Fruit fly (Drosophila melanogaster) whole organism, embryonic: ENCODE results near the gene Pc.

Experiments used
- Antp ChIP-seq: fragments of 200-800 bp; sonication (Bioruptor generic); optimal IDR thresholded peaks from 3 replicates; lab custom pipeline; 2016; ENCODE audit warnings: missing biosample characterization, missing genetic modification characterization
- C15 ChIP-seq: fragments of 200-800 bp; sonication (Bioruptor generic); IDR thresholded peaks from 3 replicates; pipeline ENCODE4 v1.3.6; 2022; ENCODE audit warnings: missing biosample characterization, missing genetic modification characterization
- CG10543 ChIP-seq: fragments of 200-800 bp; sonication (Bioruptor generic); optimal IDR thresholded peaks from 3 replicates; lab custom pipeline; 2017; ENCODE audit warnings: missing biosample characterization, mild to moderate bottlenecking, missing genetic modification characterization, moderate library complexity
- CG11560 ChIP-seq: fragments of 200-800 bp; sonication (Bioruptor generic); IDR thresholded peaks from 3 replicates; pipeline ENCODE4 v1.3.6; 2022; ENCODE audit warnings: missing biosample characterization, missing genetic modification characterization
- CG11695 ChIP-seq: fragments of 200-800 bp; sonication (Bioruptor generic); IDR thresholded peaks from 3 replicates; pipeline ENCODE4 v1.3.6; 2022; ENCODE audit warnings: missing biosample characterization, missing genetic modification characterization
- CG14965 ChIP-seq: fragments of 200-800 bp; sonication (Bioruptor generic); optimal IDR thresholded peaks from 2 replicates; lab custom pipeline; 2016; ENCODE audit warnings: missing biosample characterization, missing genetic modification characterization, borderline replicate concordance
- CG15696 ChIP-seq: fragments of 200-800 bp; sonication (Bioruptor generic); optimal IDR thresholded peaks from 2 replicates; lab custom pipeline; 2019; ENCODE audit warnings: missing biosample characterization, mild to moderate bottlenecking, missing genetic modification characterization, moderate library complexity
- CG17359 ChIP-seq: fragments of 200-800 bp; sonication (Bioruptor generic); optimal IDR thresholded peaks from 3 replicates; lab custom pipeline; 2018; ENCODE audit warnings: missing biosample characterization, mild to moderate bottlenecking, missing genetic modification characterization, moderate library complexity
- CG30020 ChIP-seq: fragments of 200-800 bp; optimal IDR thresholded peaks from 2 replicates; lab custom pipeline; 2019; ENCODE audit warnings: missing biosample characterization, mild to moderate bottlenecking, missing genetic modification characterization, moderate library complexity
- CG5953 ChIP-seq: fragments of 200-800 bp; sonication (Bioruptor generic); IDR thresholded peaks from 2 replicates; pipeline ENCODE4 v1.3.6; 2022; ENCODE audit warnings: missing biosample characterization, missing genetic modification characterization
- CG7745 ChIP-seq: fragments of 200-800 bp; sonication (Bioruptor generic); optimal IDR thresholded peaks from 2 replicates; lab custom pipeline; 2018; ENCODE audit warnings: missing biosample characterization, mild to moderate bottlenecking, missing genetic modification characterization, moderate library complexity
- CG7963 ChIP-seq: fragments of 200-800 bp; sonication (Bioruptor generic); IDR thresholded peaks from 3 replicates; pipeline ENCODE4 v1.3.6; 2022; ENCODE audit warnings: missing biosample characterization, missing genetic modification characterization; ENCODE audit not compliant: partially characterized antibody
- CG9797 ChIP-seq: fragments of 200-800 bp; sonication (Bioruptor generic); optimal IDR thresholded peaks from 3 replicates; lab custom pipeline; 2018; ENCODE audit warnings: missing biosample characterization, mild to moderate bottlenecking, missing genetic modification characterization
- Camta ChIP-seq: fragments of 200-800 bp; sonication (Bioruptor generic); optimal IDR thresholded peaks from 2 replicates; lab custom pipeline; 2016; ENCODE audit warnings: missing biosample characterization, missing genetic modification characterization
- CrebB ChIP-seq: fragments of 200-800 bp; sonication (Bioruptor generic); optimal IDR thresholded peaks from 3 replicates; lab custom pipeline; 2018; ENCODE audit warnings: missing biosample characterization, mild to moderate bottlenecking, missing genetic modification characterization
- Dip2 ChIP-seq: fragments of 200-800 bp; sonication (Bioruptor generic); IDR thresholded peaks from 2 replicates; pipeline ENCODE4 v1.3.6; 2022; ENCODE audit warnings: missing biosample characterization, missing genetic modification characterization
- Ets65A ChIP-seq: fragments of 200-800 bp; sonication (Bioruptor generic); peaks from one replicate; lab custom pipeline; 2016; ENCODE audit warnings: missing biosample characterization, missing genetic modification characterization
- Ets97D ChIP-seq: fragments of 200-800 bp; sonication (Bioruptor generic); optimal IDR thresholded peaks from 3 replicates; lab custom pipeline; 2016; ENCODE audit warnings: missing biosample characterization, missing genetic modification characterization
- HLH4C ChIP-seq: fragments of 200-800 bp; sonication (Bioruptor generic); IDR thresholded peaks from 3 replicates; pipeline ENCODE4 v1.3.6; 2022; ENCODE audit warnings: missing biosample characterization, missing genetic modification characterization; ENCODE audit not compliant: partially characterized antibody
- Lhr ChIP-seq: fragments of 200-800 bp; sonication (Bioruptor generic); optimal IDR thresholded peaks from 3 replicates; lab custom pipeline; 2017; ENCODE audit warnings: mild to moderate bottlenecking, missing biosample characterization, missing genetic modification reagents, missing genetic modification characterization
- Oaz ChIP-seq: fragments of 200-800 bp; sonication (Bioruptor generic); IDR thresholded peaks from 2 replicates; pipeline ENCODE4 v1.3.6; 2022; ENCODE audit warnings: missing biosample characterization, missing genetic modification characterization
- Pdp1 ChIP-seq, 2 experiments: fragments of 200-800 bp; sonication (Bioruptor generic); optimal IDR thresholded peaks; 3 replicates each; lab custom pipeline; 2016; ENCODE audit warnings: missing biosample characterization in 2 of 2, missing genetic modification characterization in 2 of 2, mild to moderate bottlenecking in 1 of 2, moderate library complexity in 1 of 2
- Poxn ChIP-seq: fragments of 200-800 bp; sonication (Bioruptor generic); IDR thresholded peaks from 2 replicates; pipeline ENCODE4 v1.3.6; 2022; ENCODE audit warnings: missing biosample characterization, missing genetic modification characterization
- Vsx1 ChIP-seq: fragments of 200-800 bp; sonication (Bioruptor generic); optimal IDR thresholded peaks from 2 replicates; lab custom pipeline; 2017; ENCODE audit warnings: missing biosample characterization, mild to moderate bottlenecking, missing genetic modification characterization, missing genetic modification reagents
- ac ChIP-seq: fragments of 200-800 bp; sonication (Bioruptor generic); optimal IDR thresholded peaks from 3 replicates; lab custom pipeline; 2017; ENCODE audit warnings: missing biosample characterization, mild to moderate bottlenecking, missing genetic modification characterization
- bsh ChIP-seq, 2 experiments: fragments of 200-800 bp; sonication (Bioruptor generic); optimal IDR thresholded peaks; 2 replicates each; lab custom pipeline; 2017 to 2018; ENCODE audit warnings: mild to moderate bottlenecking in 2 of 2, missing biosample characterization in 2 of 2, missing genetic modification characterization in 2 of 2, moderate library complexity in 1 of 2
- cas ChIP-seq: fragments of 200-800 bp; sonication (Bioruptor generic); IDR thresholded peaks from 2 replicates; pipeline ENCODE4 v1.3.6; 2022; ENCODE audit warnings: missing biosample characterization, missing genetic modification characterization
- chinmo ChIP-seq: fragments of 200-800 bp; sonication (Bioruptor generic); IDR thresholded peaks from 4 replicates; pipeline ENCODE4 v1.3.6; 2022; ENCODE audit warnings: missing biosample characterization, missing genetic modification characterization; ENCODE audit not compliant: partially characterized antibody
- corto ChIP-seq: fragments of 200-800 bp; sonication (Bioruptor generic); optimal IDR thresholded peaks from 2 replicates; lab custom pipeline; 2016; ENCODE audit warnings: missing biosample characterization, mild to moderate bottlenecking, missing genetic modification characterization, moderate library complexity
- cwo ChIP-seq: fragments of 200-800 bp; sonication (Bioruptor generic); optimal IDR thresholded peaks from 3 replicates; lab custom pipeline; 2017; ENCODE audit warnings: missing biosample characterization, missing genetic modification characterization, mild to moderate bottlenecking, moderate library complexity, missing genetic modification reagents
- ewg ChIP-seq: fragments of 200-800 bp; sonication (Bioruptor generic); optimal IDR thresholded peaks from 3 replicates; lab custom pipeline; 2017; ENCODE audit warnings: mild to moderate bottlenecking, missing biosample characterization, missing genetic modification reagents, missing genetic modification characterization
- fd96Cb ChIP-seq: fragments of 200-800 bp; sonication (Bioruptor generic); optimal IDR thresholded peaks from 2 replicates; lab custom pipeline; 2018; ENCODE audit warnings: missing biosample characterization, mild to moderate bottlenecking, missing genetic modification characterization, moderate library complexity
- fu2 ChIP-seq: fragments of 200-800 bp; sonication (Bioruptor generic); optimal IDR thresholded peaks from 2 replicates; lab custom pipeline; 2016; ENCODE audit warnings: missing biosample characterization, missing genetic modification characterization
- insv ChIP-seq, 2 experiments: fragments of 200-800 bp; sonication (Bioruptor generic); optimal IDR thresholded peaks; 3 replicates each; lab custom pipeline; 2016 to 2018; ENCODE audit warnings: missing biosample characterization in 2 of 2, missing genetic modification characterization in 2 of 2
- kay ChIP-seq: fragments of 200-800 bp; sonication (Bioruptor generic); optimal IDR thresholded peaks from 2 replicates; lab custom pipeline; 2016; ENCODE audit warnings: missing biosample characterization, missing genetic modification characterization
- nerfin-1 ChIP-seq: fragments of 200-800 bp; sonication (Bioruptor generic); optimal IDR thresholded peaks from 3 replicates; lab custom pipeline; 2019; ENCODE audit warnings: missing biosample characterization, mild to moderate bottlenecking, missing genetic modification characterization, moderate library complexity
- nerfin-2 ChIP-seq: fragments of 200-800 bp; sonication (Bioruptor generic); IDR thresholded peaks from 2 replicates; pipeline ENCODE4 v1.3.6; 2022; ENCODE audit warnings: missing biosample characterization, missing genetic modification characterization; ENCODE audit not compliant: partially characterized antibody
- oc ChIP-seq: fragments of 200-800 bp; sonication (Bioruptor generic); optimal IDR thresholded peaks from 2 replicates; lab custom pipeline; 2018; ENCODE audit warnings: missing biosample characterization, mild to moderate bottlenecking, missing genetic modification characterization, moderate library complexity
- org-1 ChIP-seq: fragments of 200-800 bp; sonication (Bioruptor generic); optimal IDR thresholded peaks from 2 replicates; lab custom pipeline; 2017; ENCODE audit warnings: missing biosample characterization, missing genetic modification characterization
- pros ChIP-seq: fragments of 200-800 bp; sonication (Bioruptor generic); optimal IDR thresholded peaks from 3 replicates; lab custom pipeline; 2019; ENCODE audit warnings: missing biosample characterization, mild to moderate bottlenecking, missing genetic modification characterization, moderate library complexity
- ranshi ChIP-seq: fragments of 200-800 bp; sonication (Bioruptor generic); IDR thresholded peaks from 2 replicates; pipeline ENCODE4 v1.3.6; 2022; ENCODE audit warnings: missing biosample characterization, missing genetic modification characterization
- sc ChIP-seq, 3 experiments: fragments of >200 bp in 2 of 3; fragments of 200-800 bp in 1 of 3; sonication (Bioruptor generic) in 1 of 3; optimal IDR thresholded peaks; 2 replicates in 2 of 3; 3 replicates in 1 of 3; lab custom pipeline; 2017; ENCODE audit warnings: mild to moderate bottlenecking in 1 of 3, missing biosample characterization in 1 of 3, missing genetic modification characterization in 1 of 3, missing genetic modification reagents in 1 of 3
- sd ChIP-seq: fragments of 200-800 bp; sonication (Bioruptor generic); optimal IDR thresholded peaks from 3 replicates; lab custom pipeline; 2018; ENCODE audit warnings: missing biosample characterization, mild to moderate bottlenecking, missing genetic modification characterization, moderate library complexity
- sens ChIP-seq: fragments of 200-800 bp; sonication (Bioruptor generic); peaks from one replicate; lab custom pipeline; 2016; ENCODE audit warnings: missing biosample characterization, missing genetic modification characterization
- slbo ChIP-seq: fragments of 200-800 bp; sonication (Bioruptor generic); IDR thresholded peaks from 2 replicates; pipeline ENCODE4 v1.3.6; 2022; ENCODE audit warnings: missing biosample characterization, missing genetic modification characterization
- stc ChIP-seq: fragments of 200-800 bp; sonication (Bioruptor generic); IDR thresholded peaks from 2 replicates; pipeline ENCODE4 v1.3.6; 2022; ENCODE audit warnings: missing biosample characterization, missing genetic modification characterization
- tio ChIP-seq: fragments of 200-800 bp; sonication (Bioruptor generic); optimal IDR thresholded peaks from 2 replicates; lab custom pipeline; 2017; ENCODE audit warnings: missing biosample characterization, missing genetic modification characterization, inconsistent platforms

Gene Pc

DNA sequence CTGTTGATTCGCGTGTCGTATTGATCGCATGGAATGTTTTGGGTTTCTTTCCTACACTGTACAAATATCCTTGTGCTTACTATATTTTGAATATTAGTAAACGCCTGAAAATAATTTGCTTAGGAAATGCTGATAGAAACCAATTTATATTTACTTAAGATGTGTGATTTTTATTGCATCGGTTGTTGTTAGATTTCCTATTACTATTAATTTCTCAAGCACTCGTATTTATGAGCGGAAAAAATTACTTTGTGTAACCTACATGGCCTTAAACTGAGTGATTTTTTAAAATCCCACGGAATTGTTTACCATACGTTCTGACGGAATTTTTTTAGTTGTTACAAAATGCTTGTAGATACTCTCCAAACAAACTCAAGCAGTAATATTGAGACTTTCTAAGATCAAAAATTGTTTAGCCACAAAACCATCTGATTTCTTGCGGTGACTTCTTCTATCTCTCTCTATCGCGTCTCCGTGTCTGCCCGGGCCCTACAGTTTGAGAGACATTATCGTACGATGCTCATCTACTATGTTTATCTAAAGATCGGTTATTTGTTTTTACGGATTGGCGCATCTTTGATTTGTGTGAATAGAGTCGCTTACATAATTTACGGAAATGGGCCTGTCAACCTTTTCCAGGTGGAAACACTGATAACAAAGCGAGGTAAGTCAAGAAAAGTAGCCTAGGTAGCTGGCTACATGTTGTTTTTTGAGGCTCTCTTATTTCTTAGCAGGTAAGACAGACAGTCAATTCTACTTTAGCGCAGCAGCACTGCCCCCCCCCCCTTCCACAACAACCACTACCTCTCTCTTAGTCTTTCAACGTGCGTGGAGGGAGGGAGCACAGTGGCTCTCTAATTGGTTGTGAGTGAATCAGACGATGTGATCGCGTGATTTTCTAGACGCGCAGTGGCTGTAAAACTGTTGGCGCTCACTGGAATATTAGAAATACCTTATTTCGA, 41.2 kb downstream of the Pc start (continued):
- TF ChIP-seq CG10543 (GFP tag; lab: Kevin White, UChicago) = peak; percentile 42
- no peak for TF ChIP-seq nerfin-2 (GFP tag; lab: Robert Waterston, UW)
- peak; percentile 41 for TF ChIP-seq nerfin-1 (tag; lab: Kevin White, UChicago)
- TF ChIP-seq CG11695 (GFP tag; lab: Robert Waterston, UW) = peak; percentile 64; the same call in 2 of the 3 replicates
- no peak for TF ChIP-seq HLH4C
- no peak for TF ChIP-seq cas
- peak; percentile 4 to 31 for TF ChIP-seq insv (GFP tag; optimal IDR thresholded peaks at IDR 0.05; lab: Kevin White, UChicago)
- peak; percentile 40 for TF ChIP-seq fu2 (GFP tag; lab: Kevin White, UChicago)
- TF ChIP-seq pros (GFP tag; lab: Kevin White, UChicago) = peak; percentile 95
- TF ChIP-seq chinmo (GFP tag; lab: Robert Waterston, UW) = 0 out of 4 replicates have a peak, but pooled peaks have one; percentile 39
- TF ChIP-seq CG11560 (tag; lab: Robert Waterston, UW) = no peak
- no peak for TF ChIP-seq Dip2
- TF ChIP-seq ac = peak; percentile 51
- peak; percentile 63 for TF ChIP-seq tio
- TF ChIP-seq CG30020 (tag; lab: Kevin White, UChicago) = peak; percentile 21
- TF ChIP-seq ranshi (GFP tag; lab: Robert Waterston, UW) = no peak
- TF ChIP-seq stc = 0 out of 2 replicates have a peak, but pooled peaks have one; percentile 14
- no peak for TF ChIP-seq CG14965 (GFP tag; lab: Kevin White, UChicago)
- peak; percentile 90 for TF ChIP-seq Ets65A (GFP tag; lab: Kevin White, UChicago)
- TF ChIP-seq cwo (GFP tag; lab: Kevin White, UChicago) = peak; percentile 97
- peak; percentile 52 for TF ChIP-seq Antp (GFP tag; lab: Kevin White, UChicago)
- peak; percentile 69 for TF ChIP-seq CG15696 (tag; lab: Kevin White, UChicago)
- TF ChIP-seq CrebB (tag; lab: Kevin White, UChicago) = no peak
- TF ChIP-seq CG9797 (GFP tag; lab: Kevin White, UChicago) = no peak
- no peak for TF ChIP-seq CG7963 (GFP tag; lab: Robert Waterston, UW)
- TF ChIP-seq corto (GFP tag; lab: Kevin White, UChicago) = no peak
- peak; percentile 38 for TF ChIP-seq slbo (GFP tag; lab: Robert Waterston, UW)
- TF ChIP-seq ewg (GFP tag; lab: Kevin White, UChicago) = peak; percentile 41
- TF ChIP-seq CG7745 (tag; lab: Kevin White, UChicago) = no peak
- peak; percentile 74 to 78 for TF ChIP-seq Pdp1 (GFP tag; optimal IDR thresholded peaks at IDR 0.05; lab: Kevin White, UChicago)
- no peak for TF ChIP-seq Ets97D
- TF ChIP-seq CG5953 (GFP tag; lab: Robert Waterston, UW) = no peak
- peak; percentile 88 for TF ChIP-seq sd
- TF ChIP-seq oc = peak; percentile 0
- peak in 1 of 2 experiments; percentile 41 for TF ChIP-seq bsh (GFP tag; optimal IDR thresholded peaks at IDR 0.05; lab: Kevin White, UChicago)
- TF ChIP-seq kay (GFP tag; lab: Kevin White, UChicago) = peak; percentile 53
- no peak for TF ChIP-seq Poxn
- no peak for TF ChIP-seq Oaz (GFP tag; lab: Robert Waterston, UW)
- peak; percentile 48 for TF ChIP-seq CG17359
- peak; percentile 63 for TF ChIP-seq fd96Cb (tag; lab: Kevin White, UChicago)
- TF ChIP-seq C15 = no peak
- TF ChIP-seq sc (optimal IDR thresholded peaks at IDR 0.05; lab: Kevin White, UChicago) = no peak
- TF ChIP-seq sc (GFP tag; optimal IDR thresholded peaks at IDR 0.05; lab: Kevin White, UChicago) = peak; percentile 19
- TF ChIP-seq sens (GFP tag; lab: Kevin White, UChicago) = peak; percentile 96
- TF ChIP-seq Vsx1 (GFP tag; lab: Kevin White, UChicago) = peak; percentile 55
- TF ChIP-seq org-1 = peak; percentile 41
- TF ChIP-seq Lhr (GFP tag; lab: Kevin White, UChicago) = peak; percentile 33
- TF ChIP-seq Camta (GFP tag; lab: Kevin White, UChicago) = peak; percentile 54
